Fruit fly (Drosophila melanogaster) whole organism, embryonic: Measurements from ENCODE around the gene CG43077.
A peak's percentile ranks its signal among the peaks of the same experiment; 100 is the strongest.

Experiments used
- Abd-B ChIP-seq: fragments of 200-800 bp; sonication (Bioruptor generic); optimal IDR thresholded peaks from 2 replicates; lab custom pipeline; 2018; ENCODE audit warnings: missing biosample characterization, mild to moderate bottlenecking, missing genetic modification characterization, moderate library complexity
- Bdp1 ChIP-seq: fragments of 200-800 bp; sonication (Bioruptor generic); optimal IDR thresholded peaks from 3 replicates; lab custom pipeline; 2016; ENCODE audit warnings: missing biosample characterization, missing genetic modification characterization
- CG10366 ChIP-seq: fragments of 200-800 bp; sonication (Bioruptor generic); IDR thresholded peaks from 2 replicates; pipeline ENCODE4 v1.3.6; 2022; ENCODE audit warnings: missing biosample characterization, missing genetic modification characterization
- CG10979 ChIP-seq: fragments of 200-800 bp; sonication (Bioruptor generic); optimal IDR thresholded peaks from 2 replicates; lab custom pipeline; 2018; ENCODE audit warnings: missing biosample characterization, mild to moderate bottlenecking, missing genetic modification characterization, moderate library complexity
- CG12744 ChIP-seq: fragments of 200-800 bp; sonication (Bioruptor generic); optimal IDR thresholded peaks from 2 replicates; lab custom pipeline; 2016; ENCODE audit warnings: missing biosample characterization, missing genetic modification characterization
- CG13123 ChIP-seq: fragments of 200-800 bp; sonication (Bioruptor generic); optimal IDR thresholded peaks from 2 replicates; lab custom pipeline; 2016; ENCODE audit warnings: missing biosample characterization, missing genetic modification characterization
- CG13424 ChIP-seq: fragments of 200-800 bp; sonication (Bioruptor generic); optimal IDR thresholded peaks from 2 replicates; lab custom pipeline; 2019; ENCODE audit warnings: missing biosample characterization, mild to moderate bottlenecking, missing genetic modification characterization, moderate library complexity
- CG14050 ChIP-seq: fragments of 200-800 bp; sonication (Bioruptor generic); IDR thresholded peaks from 3 replicates; pipeline ENCODE4 v1.3.6; 2022; ENCODE audit warnings: missing biosample characterization, missing genetic modification characterization
- CG14667 ChIP-seq: fragments of 200-800 bp; sonication (Bioruptor generic); IDR thresholded peaks from 2 replicates; pipeline ENCODE4 v1.3.6; 2022; ENCODE audit warnings: missing biosample characterization, missing genetic modification characterization
- CG17328 ChIP-seq: fragments of 200-800 bp; sonication (Bioruptor generic); IDR thresholded peaks from 2 replicates; pipeline ENCODE4 v1.3.6; 2022; ENCODE audit warnings: missing biosample characterization, missing genetic modification characterization
- CG17359 ChIP-seq: fragments of 200-800 bp; sonication (Bioruptor generic); optimal IDR thresholded peaks from 3 replicates; lab custom pipeline; 2018; ENCODE audit warnings: missing biosample characterization, mild to moderate bottlenecking, missing genetic modification characterization, moderate library complexity
- CG1792 ChIP-seq: fragments of 200-800 bp; sonication (Bioruptor generic); optimal IDR thresholded peaks from 2 replicates; lab custom pipeline; 2016; ENCODE audit warnings: missing biosample characterization, missing genetic modification characterization
- CG1832 ChIP-seq: fragments of 200-800 bp; sonication (Bioruptor generic); optimal IDR thresholded peaks from 2 replicates; lab custom pipeline; 2017; ENCODE audit warnings: missing biosample characterization, mild to moderate bottlenecking, missing genetic modification characterization, inconsistent platforms
- CG2120 ChIP-seq: fragments of 200-800 bp; sonication (Bioruptor generic); optimal IDR thresholded peaks from 3 replicates; lab custom pipeline; 2016; ENCODE audit warnings: missing biosample characterization, missing genetic modification characterization
- CG32772 ChIP-seq: fragments of 200-800 bp; sonication (Bioruptor generic); IDR thresholded peaks from 2 replicates; pipeline ENCODE4 v1.3.6; 2022; ENCODE audit warnings: missing biosample characterization, missing genetic modification characterization
- CG3995 ChIP-seq: fragments of 200-800 bp; sonication (Bioruptor generic); optimal IDR thresholded peaks from 3 replicates; lab custom pipeline; 2016; ENCODE audit warnings: missing biosample characterization, missing genetic modification characterization
- CG7745 ChIP-seq: fragments of 200-800 bp; sonication (Bioruptor generic); optimal IDR thresholded peaks from 2 replicates; lab custom pipeline; 2018; ENCODE audit warnings: missing biosample characterization, mild to moderate bottlenecking, missing genetic modification characterization, moderate library complexity
- CG7963 ChIP-seq: fragments of 200-800 bp; sonication (Bioruptor generic); IDR thresholded peaks from 3 replicates; pipeline ENCODE4 v1.3.6; 2022; ENCODE audit warnings: missing biosample characterization, missing genetic modification characterization; ENCODE audit not compliant: partially characterized antibody
- Deaf1 ChIP-seq: fragments of 200-800 bp; optimal IDR thresholded peaks from 3 replicates; lab custom pipeline; 2019; ENCODE audit warnings: missing biosample characterization, mild to moderate bottlenecking, missing genetic modification characterization, moderate library complexity
- Dll ChIP-seq: fragments of 200-800 bp; sonication (Bioruptor generic); IDR thresholded peaks from 4 replicates; pipeline ENCODE4 v1.3.6; 2022; ENCODE audit warnings: missing biosample characterization, missing genetic modification characterization; ENCODE audit not compliant: partially characterized antibody
- Ets97D ChIP-seq: fragments of 200-800 bp; sonication (Bioruptor generic); optimal IDR thresholded peaks from 3 replicates; lab custom pipeline; 2016; ENCODE audit warnings: missing biosample characterization, missing genetic modification characterization
- NK7.1 ChIP-seq: fragments of 200-800 bp; sonication (Bioruptor generic); optimal IDR thresholded peaks from 3 replicates; lab custom pipeline; 2016; ENCODE audit warnings: missing biosample characterization, missing genetic modification characterization
- Spps ChIP-seq: fragments of 200-800 bp; sonication (Bioruptor generic); optimal IDR thresholded peaks from 2 replicates; lab custom pipeline; 2018; ENCODE audit warnings: missing biosample characterization, mild to moderate bottlenecking, missing genetic modification characterization
- amos ChIP-seq: fragments of 200-800 bp; sonication (Bioruptor generic); IDR thresholded peaks from 2 replicates; pipeline ENCODE4 v1.3.6; 2022; ENCODE audit warnings: missing biosample characterization, missing genetic modification characterization; ENCODE audit not compliant: partially characterized antibody
- ato ChIP-seq: fragments of 200-800 bp; sonication (Bioruptor generic); IDR thresholded peaks from 2 replicates; pipeline ENCODE4 v1.3.6; 2022; ENCODE audit warnings: missing biosample characterization, missing genetic modification characterization; ENCODE audit not compliant: partially characterized antibody
- bab2 ChIP-seq: fragments of 200-800 bp; sonication (Bioruptor generic); optimal IDR thresholded peaks from 2 replicates; lab custom pipeline; 2016; ENCODE audit warnings: missing biosample characterization, missing genetic modification characterization
- bsh ChIP-seq, 2 experiments: fragments of 200-800 bp; sonication (Bioruptor generic); optimal IDR thresholded peaks; 2 replicates each; lab custom pipeline; 2017 to 2018; ENCODE audit warnings: mild to moderate bottlenecking in 2 of 2, missing biosample characterization in 2 of 2, missing genetic modification characterization in 2 of 2, moderate library complexity in 1 of 2
- chn ChIP-seq: fragments of 200-800 bp; sonication (Bioruptor generic); optimal IDR thresholded peaks from 2 replicates; lab custom pipeline; 2016; ENCODE audit warnings: missing biosample characterization, missing genetic modification characterization
- ci ChIP-seq: fragments of 200-800 bp; sonication (Bioruptor generic); IDR thresholded peaks from 3 replicates; pipeline ENCODE4 v1.3.6; 2022; ENCODE audit warnings: missing biosample characterization, missing genetic modification characterization
- dm ChIP-seq: fragments of 200-800 bp; sonication (Bioruptor generic); optimal IDR thresholded peaks from 3 replicates; lab custom pipeline; 2016; ENCODE audit warnings: missing biosample characterization, missing genetic modification characterization
- eyg ChIP-seq: fragments of 200-800 bp; sonication (Bioruptor generic); optimal IDR thresholded peaks from 3 replicates; lab custom pipeline; 2016; ENCODE audit warnings: missing biosample characterization, missing genetic modification characterization
- gcm2 ChIP-seq: fragments of 200-800 bp; sonication (Bioruptor generic); optimal IDR thresholded peaks from 2 replicates; lab custom pipeline; 2016; ENCODE audit warnings: missing biosample characterization, missing genetic modification characterization
- grn ChIP-seq: fragments of 200-800 bp; sonication (Bioruptor generic); optimal IDR thresholded peaks from 3 replicates; lab custom pipeline; 2017; ENCODE audit warnings: missing biosample characterization, missing genetic modification characterization
- hth ChIP-seq: fragments of >200 bp; optimal IDR thresholded peaks from 2 replicates; lab custom pipeline; 2017; ENCODE audit warnings: inconsistent platforms
- ind ChIP-seq: fragments of 200-800 bp; sonication (Bioruptor generic); optimal IDR thresholded peaks from 3 replicates; lab custom pipeline; 2016; ENCODE audit warnings: missing biosample characterization, missing genetic modification characterization
- ken ChIP-seq: fragments of 200-800 bp; sonication (Bioruptor generic); IDR thresholded peaks from 3 replicates; pipeline ENCODE4 v1.3.6; 2022; ENCODE audit warnings: missing biosample characterization, missing genetic modification characterization
- knrl ChIP-seq: fragments of 200-800 bp; sonication (Bioruptor generic); IDR thresholded peaks from 3 replicates; pipeline ENCODE4 v1.3.6; 2022; ENCODE audit warnings: missing biosample characterization, missing genetic modification characterization; ENCODE audit not compliant: partially characterized antibody
- mld ChIP-seq: fragments of 200-800 bp; sonication (Bioruptor generic); IDR thresholded peaks from 3 replicates; pipeline ENCODE4 v1.3.6; 2022; ENCODE audit warnings: missing biosample characterization, missing genetic modification characterization; ENCODE audit not compliant: partially characterized antibody
- peb ChIP-seq: fragments of 200-800 bp; sonication (Bioruptor generic); IDR thresholded peaks from 2 replicates; pipeline ENCODE4 v1.3.6; 2022; ENCODE audit warnings: missing biosample characterization, missing genetic modification characterization
- pita ChIP-seq: fragments of 200-800 bp; sonication (Bioruptor generic); optimal IDR thresholded peaks from 2 replicates; lab custom pipeline; 2017; ENCODE audit warnings: missing biosample characterization, mild to moderate bottlenecking, missing genetic modification characterization
- prd ChIP-seq, 3 experiments: fragments of >200 bp in 2 of 3; fragments of 200-800 bp in 1 of 3; sonication (Bioruptor generic) in 1 of 3; optimal IDR thresholded peaks in 2 of 3; IDR thresholded peaks in 1 of 3; 2 replicates in 2 of 3; 3 replicates in 1 of 3; pipeline versions ENCODE4 v1.3.6 to Lab custom; 2017 to 2022; ENCODE audit warnings: missing biosample characterization in 1 of 3, missing genetic modification characterization in 1 of 3
- pros ChIP-seq: fragments of 200-800 bp; sonication (Bioruptor generic); optimal IDR thresholded peaks from 3 replicates; lab custom pipeline; 2019; ENCODE audit warnings: missing biosample characterization, mild to moderate bottlenecking, missing genetic modification characterization, moderate library complexity
- salm ChIP-seq: fragments of 200-800 bp; sonication (Bioruptor generic); optimal IDR thresholded peaks from 2 replicates; lab custom pipeline; 2018; ENCODE audit warnings: missing biosample characterization, mild to moderate bottlenecking, missing genetic modification characterization
- sens-2 ChIP-seq: fragments of 200-800 bp; sonication (Bioruptor generic); IDR thresholded peaks from 2 replicates; pipeline ENCODE4 v1.3.6; 2022; ENCODE audit warnings: missing biosample characterization, missing genetic modification characterization
- slou ChIP-seq: fragments of 200-800 bp; sonication (Bioruptor generic); optimal IDR thresholded peaks from 3 replicates; lab custom pipeline; 2016; ENCODE audit warnings: missing biosample characterization, missing genetic modification characterization
- sqz ChIP-seq: fragments of 200-800 bp; sonication (Bioruptor generic); optimal IDR thresholded peaks from 3 replicates; lab custom pipeline; 2018; ENCODE audit warnings: missing biosample characterization, mild to moderate bottlenecking, missing genetic modification characterization
- tap ChIP-seq: fragments of 200-800 bp; optimal IDR thresholded peaks from 3 replicates; lab custom pipeline; 2019; ENCODE audit warnings: missing biosample characterization, mild to moderate bottlenecking, missing genetic modification characterization, moderate library complexity
- trem ChIP-seq: fragments of 200-800 bp; optimal IDR thresholded peaks from 3 replicates; lab custom pipeline; 2019; ENCODE audit warnings: missing biosample characterization, mild to moderate bottlenecking, missing genetic modification characterization, moderate library complexity
- yki ChIP-seq: fragments of >200 bp; optimal IDR thresholded peaks from 3 replicates; lab custom pipeline; 2018

CG43077 gene

DNA sequence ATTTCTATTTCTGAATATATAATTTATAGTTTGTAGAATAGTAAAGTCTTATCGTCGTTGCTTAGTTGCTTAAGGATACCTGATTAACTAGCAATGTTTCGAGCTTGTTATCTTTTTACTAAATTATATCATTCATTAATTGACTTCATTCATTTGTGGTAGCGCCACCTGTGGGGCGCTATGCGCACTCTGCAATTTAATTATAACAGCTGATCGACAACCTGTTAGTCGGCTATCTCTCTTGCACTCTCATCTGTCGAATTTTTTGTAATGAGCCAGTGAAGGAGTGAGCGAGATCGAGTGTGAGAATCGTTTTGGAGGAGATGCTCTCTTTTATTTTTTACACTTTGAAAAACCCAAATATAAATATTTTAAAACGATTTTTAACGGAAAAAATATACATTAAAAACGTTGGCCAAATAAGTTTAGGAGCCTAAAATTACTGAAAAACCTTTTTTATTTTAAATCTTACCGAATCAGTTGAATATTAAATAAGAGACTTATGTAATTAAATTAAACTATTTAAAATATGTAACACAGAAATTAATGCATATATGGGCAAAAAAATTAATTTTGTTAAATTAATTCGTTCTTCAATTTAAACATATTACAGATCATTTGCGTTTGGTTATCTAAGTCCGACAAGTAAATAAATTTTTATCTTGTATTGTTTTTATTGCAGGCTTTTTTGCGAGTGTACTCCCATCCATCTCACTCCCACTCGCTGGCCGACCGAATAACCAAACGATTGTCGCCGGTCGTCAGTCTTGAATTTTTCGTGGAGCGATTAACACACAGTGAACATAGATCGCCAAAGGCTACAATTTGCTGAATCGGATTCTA lies 23.0 kb upstream of the CG43077 start, which contains the start of the genes CG16700 and CG4991 (continued):
- TF ChIP-seq Abd-B (GFP tag; lab: Kevin White, UChicago): peak; percentile 78
- no peak for TF ChIP-seq CG1792
- peak; percentile 38 for TF ChIP-seq CG13123
- peak; percentile 70 for TF ChIP-seq CG17359 (tag; lab: Kevin White, UChicago)
- TF ChIP-seq pita (GFP tag; lab: Kevin White, UChicago): no peak
- TF ChIP-seq bab2: peak; percentile 43
- TF ChIP-seq CG32772 (GFP tag; lab: Robert Waterston, UW): peak; percentile 65
- peak; percentile 65 for TF ChIP-seq tap
- TF ChIP-seq sens-2 (GFP tag; lab: Robert Waterston, UW): peak; percentile 42; the same call in 1 of the 2 replicates
- TF ChIP-seq amos (GFP tag; lab: Robert Waterston, UW): no peak
- TF ChIP-seq CG13424 (tag; lab: Kevin White, UChicago): peak; percentile 90
- peak; percentile 46 for TF ChIP-seq salm
- TF ChIP-seq dm: no peak
- TF ChIP-seq yki: no peak
- peak; percentile 63 for TF ChIP-seq CG2120 (GFP tag; lab: Kevin White, UChicago)
- peak in 1 of 2 experiments; percentile 71 for TF ChIP-seq bsh (GFP tag; optimal IDR thresholded peaks at IDR 0.05; lab: Kevin White, UChicago)
- peak; percentile 78 for TF ChIP-seq slou (GFP tag; lab: Kevin White, UChicago)
- TF ChIP-seq grn (GFP tag; lab: Kevin White, UChicago): no peak
- TF ChIP-seq pros (GFP tag; lab: Kevin White, UChicago): no peak
- peak; percentile 37 for TF ChIP-seq CG3995
- TF ChIP-seq CG14667 (GFP tag; lab: Robert Waterston, UW): peak; percentile 59; the same call in 1 of the 2 replicates
- TF ChIP-seq CG7745 (tag; lab: Kevin White, UChicago): no peak
- peak; percentile 11; the same call in 1 of the 3 replicates for TF ChIP-seq ci (GFP tag; lab: Robert Waterston, UW)
- no peak for TF ChIP-seq NK7.1 (GFP tag; lab: Kevin White, UChicago)
- TF ChIP-seq eyg (GFP tag; lab: Kevin White, UChicago): no peak
- peak; percentile 64 for TF ChIP-seq sqz (GFP tag; lab: Kevin White, UChicago)
- TF ChIP-seq trem (tag; lab: Kevin White, UChicago): peak; percentile 39
- peak; percentile 48 for TF ChIP-seq Spps (tag; lab: Kevin White, UChicago)
- no peak for TF ChIP-seq CG7963 (GFP tag; lab: Robert Waterston, UW)
- 0 out of 2 replicates have a peak, but pooled peaks have one; percentile 21 for TF ChIP-seq CG17328 (GFP tag; lab: Robert Waterston, UW)
- TF ChIP-seq knrl (GFP tag; lab: Robert Waterston, UW): no peak
- TF ChIP-seq hth (lab: Kevin White, UChicago): no peak
- TF ChIP-seq chn (GFP tag; lab: Kevin White, UChicago): no peak
- TF ChIP-seq gcm2 (GFP tag; lab: Kevin White, UChicago): no peak
- peak; percentile 46 for TF ChIP-seq CG10366 (GFP tag; lab: Robert Waterston, UW)
- TF ChIP-seq ind (GFP tag; lab: Kevin White, UChicago): peak; percentile 50
- TF ChIP-seq CG1832: peak; percentile 50
- TF ChIP-seq Bdp1: no peak
- peak; percentile 71 for TF ChIP-seq Deaf1
- TF ChIP-seq CG10979 (tag; lab: Kevin White, UChicago): peak; percentile 82
- TF ChIP-seq Dll (GFP tag; lab: Robert Waterston, UW): no peak
- no peak for TF ChIP-seq mld (GFP tag; lab: Robert Waterston, UW)
- 0 out of 2 replicates have a peak, but pooled peaks have one; percentile 44 for TF ChIP-seq peb
- TF ChIP-seq CG14050 (GFP tag; lab: Robert Waterston, UW): no peak; the same call in 2 of the 3 replicates
- no peak for TF ChIP-seq ato (GFP tag; lab: Robert Waterston, UW)
- no peak for TF ChIP-seq prd (optimal IDR thresholded peaks at IDR 0.05; lab: Kevin White, UChicago)
- TF ChIP-seq prd (GFP tag; IDR thresholded peaks at IDR 0.05; lab: Robert Waterston, UW): peak; percentile 87
- no peak for TF ChIP-seq CG12744 (GFP tag; lab: Kevin White, UChicago)
- no peak for TF ChIP-seq Ets97D (GFP tag; lab: Kevin White, UChicago)
- TF ChIP-seq ken: no peak
